Fruit fly (Drosophila melanogaster): ENCODE results near the gene Mgat4a.

Mgat4a gene

dm6 chr3L:14784949-14785408, 23.2 kb downstream of the Mgat4a start (continued):
- TF ChIP-seq lola (GFP tag; optimal IDR thresholded peaks at IDR 0.05) (no peak), Hnf4 (GFP tag; optimal IDR thresholded peaks at IDR 0.05) (peak; percentile 42), Abd-B (GFP tag; optimal IDR thresholded peaks at IDR 0.05) (no peak), woc (GFP tag; optimal IDR thresholded peaks at IDR 0.05) (peak; percentile 28), dmrt93B (GFP tag; optimal IDR thresholded peaks at IDR 0.05) (peak; percentile 69), pan (optimal IDR thresholded peaks at IDR 0.05) (no peak), OdsH (GFP tag; optimal IDR thresholded peaks at IDR 0.05) (peak; percentile 67), Sp1 (GFP tag; optimal IDR thresholded peaks at IDR 0.05) (peak; percentile 79), sage (GFP tag; optimal IDR thresholded peaks at IDR 0.05) (peak; percentile 1), psq (GFP tag; optimal IDR thresholded peaks at IDR 0.05) (peak; percentile 62), Myc (optimal IDR thresholded peaks at IDR 0.05) (no peak), dl (GFP tag; optimal IDR thresholded peaks at IDR 0.05; ENCODE audit: insufficient read depth in 1 of 2, partially characterized antibody in 2 of 2) (no peak), N (GFP tag; optimal IDR thresholded peaks at IDR 0.05) (no peak)

DNA sequence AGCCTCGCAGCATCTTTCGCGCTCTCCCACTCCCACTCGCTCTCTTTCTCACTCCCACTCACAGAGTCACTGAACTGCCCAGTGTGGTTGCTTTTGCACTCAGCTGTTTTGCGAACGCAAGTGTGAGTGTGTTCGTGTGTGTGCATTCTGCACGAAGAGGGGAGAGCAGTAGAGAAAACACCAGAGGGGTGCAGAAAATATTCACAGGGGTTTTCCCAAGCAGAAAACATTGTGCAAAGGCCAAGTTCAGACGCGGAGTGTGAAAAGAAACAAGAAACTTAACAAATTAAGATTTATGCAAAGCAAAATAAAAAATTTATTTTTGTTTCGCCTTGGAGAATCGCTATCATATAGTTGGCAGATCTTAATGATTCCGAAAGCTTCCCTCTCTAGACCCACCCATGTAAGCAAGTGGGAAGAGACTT, 23.7 kb downstream of the Mgat4a start:
- TF ChIP-seq OdsH (GFP tag; optimal IDR thresholded peaks at IDR 0.05) (peak; percentile 65), Dif (GFP tag; optimal IDR thresholded peaks at IDR 0.05; ENCODE audit: partially characterized antibody) (peak; percentile 12), br (GFP tag; optimal IDR thresholded peaks at IDR 0.05) (peak; percentile 62), usp (GFP tag; optimal IDR thresholded peaks at IDR 0.05) (no peak), CG9705 (GFP tag; optimal IDR thresholded peaks at IDR 0.05) (no peak), h (GFP tag; optimal IDR thresholded peaks at IDR 0.05) (peak; percentile 74), pan (optimal IDR thresholded peaks at IDR 0.05) (no peak), Rel (GFP tag; optimal IDR thresholded peaks at IDR 0.05) (no peak), Rel (tag; optimal IDR thresholded peaks at IDR 0.05) (peak; percentile 83), Abd-B (GFP tag; optimal IDR thresholded peaks at IDR 0.05) (no peak), Hnf4 (GFP tag; optimal IDR thresholded peaks at IDR 0.05) (peak; percentile 57), rgr (GFP tag; optimal IDR thresholded peaks at IDR 0.05) (peak; percentile 63), HLH106 (tag; optimal IDR thresholded peaks at IDR 0.05) (peak; percentile 64), Jra (GFP tag; optimal IDR thresholded peaks at IDR 0.05) (no peak), Hr83 (GFP tag; optimal IDR thresholded peaks at IDR 0.05; ENCODE audit: poor library complexity, severe bottlenecking) (peak; percentile 59), foxo (GFP tag; optimal IDR thresholded peaks at IDR 0.05) (peak in 1 of 2 experiments; percentile 60), fru (GFP tag; optimal IDR thresholded peaks at IDR 0.05) (peak; percentile 41), lola (GFP tag; optimal IDR thresholded peaks at IDR 0.05) (peak; percentile 66), ey (GFP tag; optimal IDR thresholded peaks at IDR 0.05) (peak; percentile 70), dmrt93B (GFP tag; optimal IDR thresholded peaks at IDR 0.05) (peak; percentile 23), dl (GFP tag; optimal IDR thresholded peaks at IDR 0.05; ENCODE audit: insufficient read depth in 1 of 2, partially characterized antibody in 2 of 2) (peak; percentile 19 to 66), woc (GFP tag; optimal IDR thresholded peaks at IDR 0.05) (peak; percentile 38), GATAd (GFP tag; optimal IDR thresholded peaks at IDR 0.05) (no peak)

- TF ChIP-seq N (GFP tag; optimal IDR thresholded peaks at IDR 0.05) (no peak), rgr (GFP tag; optimal IDR thresholded peaks at IDR 0.05) (peak; percentile 77), Hnf4 (GFP tag; optimal IDR thresholded peaks at IDR 0.05) (peak; percentile 74), fru (GFP tag; optimal IDR thresholded peaks at IDR 0.05) (peak; percentile 60), pan (optimal IDR thresholded peaks at IDR 0.05) (no peak), lola (GFP tag; optimal IDR thresholded peaks at IDR 0.05) (no peak), usp (GFP tag; optimal IDR thresholded peaks at IDR 0.05) (no peak), CG32264 (GFP tag; optimal IDR thresholded peaks at IDR 0.05) (no peak), CG9705 (GFP tag; optimal IDR thresholded peaks at IDR 0.05) (peak; percentile 72), Mio (GFP tag; optimal IDR thresholded peaks at IDR 0.05) (no peak), OdsH (GFP tag; optimal IDR thresholded peaks at IDR 0.05) (peak; percentile 77), Abd-B (GFP tag; optimal IDR thresholded peaks at IDR 0.05) (no peak), HLH106 (tag; optimal IDR thresholded peaks at IDR 0.05) (peak; percentile 85), Myc (optimal IDR thresholded peaks at IDR 0.05) (no peak), Jra (GFP tag; optimal IDR thresholded peaks at IDR 0.05) (no peak), Hr83 (GFP tag; optimal IDR thresholded peaks at IDR 0.05; ENCODE audit: poor library complexity, severe bottlenecking) (peak; percentile 90), psq (GFP tag; optimal IDR thresholded peaks at IDR 0.05) (peak; percentile 79), dl (GFP tag; optimal IDR thresholded peaks at IDR 0.05; ENCODE audit: insufficient read depth in 1 of 2, partially characterized antibody in 2 of 2) (no peak), dsf (GFP tag; optimal IDR thresholded peaks at IDR 0.05; ENCODE audit: borderline replicate concordance) (peak; percentile 23), Rel (GFP tag; optimal IDR thresholded peaks at IDR 0.05) (no peak), Rel (tag; optimal IDR thresholded peaks at IDR 0.05) (peak; percentile 48), CrebA (GFP tag; optimal IDR thresholded peaks at IDR 0.05; ENCODE audit: borderline replicate concordance) (no peak), brk (GFP tag; optimal IDR thresholded peaks at IDR 0.05) (peak; percentile 76), Sp1 (GFP tag; optimal IDR thresholded peaks at IDR 0.05) (peak; percentile 87), br (GFP tag; optimal IDR thresholded peaks at IDR 0.05) (peak; percentile 24), GATAd (GFP tag; optimal IDR thresholded peaks at IDR 0.05) (peak; percentile 54), dmrt93B (GFP tag; optimal IDR thresholded peaks at IDR 0.05) (peak; percentile 75), tai (GFP tag; optimal IDR thresholded peaks at IDR 0.05) (no peak), sage (GFP tag; optimal IDR thresholded peaks at IDR 0.05) (peak; percentile 19), Dfd (GFP tag; optimal IDR thresholded peaks at IDR 0.05) (no peak), ey (GFP tag; optimal IDR thresholded peaks at IDR 0.05) (peak; percentile 67), Dif (GFP tag; optimal IDR thresholded peaks at IDR 0.05; ENCODE audit: partially characterized antibody) (peak; percentile 51), foxo (GFP tag; optimal IDR thresholded peaks at IDR 0.05) (peak in 1 of 2 experiments; percentile 83), Hr78 (GFP tag; optimal IDR thresholded peaks at IDR 0.05) (no peak), jim (GFP tag; optimal IDR thresholded peaks at IDR 0.05) (peak; percentile 61), sv (GFP tag; optimal IDR thresholded peaks at IDR 0.05) (peak; percentile 58), woc (GFP tag; optimal IDR thresholded peaks at IDR 0.05) (peak; percentile 64), Vsx2 (GFP tag; optimal IDR thresholded peaks at IDR 0.05; ENCODE audit: partially characterized antibody) (no peak), h (GFP tag; optimal IDR thresholded peaks at IDR 0.05) (peak; percentile 50)
Measured at dm6 chr3L:14786230-14786850, 24.5 kb downstream of the Mgat4a start, which contains the start of the genes bmm and Tdrd3. TSS of gene bmm (minus strand) at chr3L:14786412. TSS of gene Tdrd3 (plus strand) at chr3L:14786791.
